Worm (Caenorhabditis elegans) whole organism, L2 larva: ENCODE results near the gene C48B4.8.

Experiments
- C34F6.9 ChIP-seq: fragments of 150-350 bp; optimal IDR thresholded peaks from 2 replicates; lab custom pipeline; 2014; ENCODE audit warnings: missing biosample characterization, missing genetic modification characterization
- F13H6.1 ChIP-seq: sonication (generic microtip); optimal IDR thresholded peaks from 2 replicates; lab custom pipeline; 2016; ENCODE audit warnings: missing genetic modification characterization, missing compliant biosample characterization
- R02D3.7 ChIP-seq: fragments of 150-350 bp; optimal IDR thresholded peaks from 2 replicates; lab custom pipeline; 2014; ENCODE audit warnings: missing biosample characterization, missing genetic modification characterization
- Y55F3AM.14 ChIP-seq: fragments of 200-800 bp; sonication (Bioruptor generic); optimal IDR thresholded peaks from 2 replicates; lab custom pipeline; 2018; ENCODE audit warnings: mild to moderate bottlenecking, missing genetic modification characterization, missing compliant biosample characterization
- alr-1 ChIP-seq: fragments of 150-350 bp; optimal IDR thresholded peaks from 2 replicates; lab custom pipeline; 2014; ENCODE audit warnings: missing biosample characterization, missing genetic modification characterization
- aly-2 ChIP-seq: fragments of 150-350 bp; optimal IDR thresholded peaks from 2 replicates; lab custom pipeline; 2014; ENCODE audit warnings: missing biosample characterization, missing genetic modification characterization
- ama-1 ChIP-seq: fragments of 150-350 bp; optimal IDR thresholded peaks from 2 replicates; lab custom pipeline; 2018; ENCODE audit warnings: inconsistent platforms
- blmp-1 ChIP-seq: sonication (generic microtip); optimal IDR thresholded peaks from 2 replicates; lab custom pipeline; 2017; ENCODE audit warnings: missing genetic modification characterization, mild to moderate bottlenecking, missing compliant biosample characterization, antibody characterized with exemption, moderate library complexity; ENCODE audit not compliant: insufficient read depth
- ceh-82 ChIP-seq: fragments of 150-350 bp; optimal IDR thresholded peaks from 2 replicates; lab custom pipeline; 2014; ENCODE audit warnings: missing biosample characterization, missing genetic modification characterization
- crh-2 ChIP-seq: sonication (generic microtip); optimal IDR thresholded peaks from 2 replicates; lab custom pipeline; 2017; ENCODE audit warnings: missing biosample characterization, missing genetic modification characterization
- dmd-4 ChIP-seq: sonication (generic microtip); optimal IDR thresholded peaks from 2 replicates; lab custom pipeline; 2017; ENCODE audit warnings: missing biosample characterization, missing genetic modification characterization
- elt-3 ChIP-seq: sonication (generic microtip); optimal IDR thresholded peaks from 2 replicates; lab custom pipeline; 2017; ENCODE audit warnings: missing biosample characterization, missing genetic modification characterization
- fos-1 ChIP-seq: fragments of 150-350 bp; optimal IDR thresholded peaks from 2 replicates; lab custom pipeline; 2014; ENCODE audit warnings: missing biosample characterization, missing genetic modification characterization
- gmeb-1 ChIP-seq: fragments of 150-350 bp; optimal IDR thresholded peaks from 2 replicates; lab custom pipeline; 2014; ENCODE audit warnings: missing biosample characterization, missing genetic modification characterization
- lin-39 ChIP-seq: fragments of 150-350 bp; optimal IDR thresholded peaks from 2 replicates; lab custom pipeline; 2014; ENCODE audit warnings: missing biosample characterization, missing genetic modification reagents, missing genetic modification characterization
- lsy-2 ChIP-seq, 2 experiments: fragments of 150-350 bp in 1 of 2; sonication (generic microtip) in 1 of 2; optimal IDR thresholded peaks; 2 replicates each; lab custom pipeline; 2014 to 2017; ENCODE audit warnings: missing biosample characterization in 2 of 2, missing genetic modification characterization in 2 of 2
- nhr-10 ChIP-seq: sonication (generic microtip); optimal IDR thresholded peaks from 2 replicates; lab custom pipeline; 2017; ENCODE audit warnings: missing biosample characterization, missing genetic modification characterization
- nhr-11 ChIP-seq: fragments of 150-350 bp; optimal IDR thresholded peaks from 2 replicates; lab custom pipeline; 2014; ENCODE audit warnings: missing biosample characterization, missing genetic modification characterization
- nhr-12 ChIP-seq: fragments of 150-350 bp; optimal IDR thresholded peaks from 2 replicates; lab custom pipeline; 2014; ENCODE audit warnings: missing biosample characterization, missing genetic modification characterization
- nhr-129 ChIP-seq: fragments of 150-350 bp; optimal IDR thresholded peaks from 2 replicates; lab custom pipeline; 2014; ENCODE audit warnings: missing biosample characterization, missing genetic modification characterization
- nhr-21 ChIP-seq: fragments of 150-350 bp; optimal IDR thresholded peaks from 2 replicates; lab custom pipeline; 2014; ENCODE audit warnings: missing biosample characterization, missing genetic modification characterization
- nhr-237 ChIP-seq: fragments of 150-350 bp; optimal IDR thresholded peaks from 2 replicates; lab custom pipeline; 2014; ENCODE audit warnings: missing biosample characterization, missing genetic modification characterization
- nhr-6 ChIP-seq: fragments of 150-350 bp; optimal IDR thresholded peaks from 2 replicates; lab custom pipeline; 2014; ENCODE audit warnings: missing biosample characterization, missing genetic modification characterization
- nhr-77 ChIP-seq: fragments of 150-350 bp; optimal IDR thresholded peaks from 2 replicates; lab custom pipeline; 2014; ENCODE audit warnings: missing biosample characterization, missing genetic modification characterization
- peb-1 ChIP-seq: fragments of 150-350 bp; optimal IDR thresholded peaks from 2 replicates; lab custom pipeline; 2014; ENCODE audit warnings: missing biosample characterization, missing genetic modification characterization
- sem-4 ChIP-seq: fragments of 150-350 bp; optimal IDR thresholded peaks from 2 replicates; lab custom pipeline; 2014; ENCODE audit warnings: missing biosample characterization, missing genetic modification reagents, missing genetic modification characterization
- skn-1 ChIP-seq: sonication (generic microtip); optimal IDR thresholded peaks from 2 replicates; lab custom pipeline; 2017; ENCODE audit warnings: missing biosample characterization, missing genetic modification characterization
- sma-3 ChIP-seq: sonication (generic microtip); optimal IDR thresholded peaks from 2 replicates; lab custom pipeline; 2016; ENCODE audit warnings: missing genetic modification reagents, missing genetic modification characterization, missing compliant biosample characterization
- unc-55 ChIP-seq: fragments of 150-350 bp; sonication (generic microtip); optimal IDR thresholded peaks from 3 replicates; lab custom pipeline; 2014; ENCODE audit warnings: missing biosample characterization, missing genetic modification reagents, missing genetic modification characterization
- unc-62 ChIP-seq: fragments of 150-350 bp; optimal IDR thresholded peaks from 2 replicates; lab custom pipeline; 2014; ENCODE audit warnings: missing biosample characterization, missing genetic modification reagents, missing genetic modification characterization
- ztf-1 ChIP-seq: fragments of 200-800 bp; sonication (Bioruptor generic); conservative IDR thresholded peaks from 2 replicates; pipeline ENCODE4 v1.3.6; 2022; ENCODE audit warnings: missing genetic modification characterization, missing compliant biosample characterization
- ztf-11 ChIP-seq: sonication (generic microtip); optimal IDR thresholded peaks from 2 replicates; lab custom pipeline; 2017; ENCODE audit warnings: missing biosample characterization, missing genetic modification characterization
- ztf-4 ChIP-seq: fragments of 150-350 bp; optimal IDR thresholded peaks from 2 replicates; lab custom pipeline; 2014; ENCODE audit warnings: missing biosample characterization, missing genetic modification characterization

The C48B4.8 gene

ce11 chrIII:9546016-9546659 lies 14.9 kb downstream of the C48B4.8 start, which contains the start of gene unc-16 (continued):
- TF ChIP-seq nhr-21 (tag; lab: Kevin White, UChicago): peak; percentile 76
- no peak for TF ChIP-seq nhr-12 (tag; lab: Kevin White, UChicago)
- no peak for TF ChIP-seq peb-1 (tag; lab: Kevin White, UChicago)
- peak; percentile 21 for TF ChIP-seq fos-1 (tag; lab: Kevin White, UChicago)
- peak; percentile 91 for TF ChIP-seq F13H6.1 (tag; lab: Kevin White, UChicago)
- peak; percentile 82 for TF ChIP-seq sem-4 (tag; lab: Kevin White, UChicago)
- peak; percentile 84 for TF ChIP-seq ama-1 (lab: Kevin White, UChicago)
- TF ChIP-seq ceh-82 (tag; lab: Kevin White, UChicago): peak; percentile 81
- TF ChIP-seq nhr-129 (tag; lab: Kevin White, UChicago): peak; percentile 85
- TF ChIP-seq, all 48 proteins: peak for 26

- TF ChIP-seq lsy-2 (tag; optimal IDR thresholded peaks at IDR 0.05; lab: Kevin White, UChicago) (peak in 1 of 2 experiments; percentile 14), ztf-11 (tag; lab: Kevin White, UChicago) (no peak)
Observed at ce11 chrIII:9544820-9545219, 16.2 kb downstream of the C48B4.8 start, which contains the start of gene ZK1098.12. Gene ZK1098.12, plus strand, starts transcription at chrIII:9545120.

- TF ChIP-seq ztf-4 (tag; lab: Kevin White, UChicago) (no peak), lin-39 (tag; lab: Kevin White, UChicago) (no peak), nhr-6 (no peak), nhr-237 (tag; lab: Kevin White, UChicago) (no peak), ceh-82 (tag; lab: Kevin White, UChicago) (no peak), ama-1 (lab: Kevin White, UChicago) (no peak), elt-3 (no peak), dmd-4 (tag; lab: Kevin White, UChicago) (no peak), nhr-129 (tag; lab: Kevin White, UChicago) (no peak), F13H6.1 (tag; lab: Kevin White, UChicago) (no peak), R02D3.7 (tag; lab: Kevin White, UChicago) (no peak), nhr-77 (no peak), ztf-1 (GFP tag; lab: Robert Waterston, UW) (no peak)
Observed at ce11 chrIII:9544125-9544524, 16.9 kb downstream of the C48B4.8 start, which contains the start of gene ZK1098.9. Gene ZK1098.9, plus strand, starts transcription at chrIII:9544425.

- TF ChIP-seq unc-55 (peak; percentile 89), C34F6.9 (peak; percentile 83), lsy-2 (tag; optimal IDR thresholded peaks at IDR 0.05; lab: Kevin White, UChicago) (peak; percentile 32 to 83), aly-2 (tag; lab: Kevin White, UChicago) (no peak), alr-1 (tag; lab: Kevin White, UChicago) (no peak), gmeb-1 (tag; lab: Kevin White, UChicago) (peak; percentile 51), crh-2 (tag; lab: Kevin White, UChicago) (peak; percentile 16)
- TF ChIP-seq, all 48 proteins: peak for 5
Observed at ce11 chrIII:9542816-9543215, 18.2 kb downstream of the C48B4.8 start, which contains the start of gene eif-2Balpha. Gene eif-2Balpha, plus strand, starts transcription at chrIII:9543119.

DNA sequence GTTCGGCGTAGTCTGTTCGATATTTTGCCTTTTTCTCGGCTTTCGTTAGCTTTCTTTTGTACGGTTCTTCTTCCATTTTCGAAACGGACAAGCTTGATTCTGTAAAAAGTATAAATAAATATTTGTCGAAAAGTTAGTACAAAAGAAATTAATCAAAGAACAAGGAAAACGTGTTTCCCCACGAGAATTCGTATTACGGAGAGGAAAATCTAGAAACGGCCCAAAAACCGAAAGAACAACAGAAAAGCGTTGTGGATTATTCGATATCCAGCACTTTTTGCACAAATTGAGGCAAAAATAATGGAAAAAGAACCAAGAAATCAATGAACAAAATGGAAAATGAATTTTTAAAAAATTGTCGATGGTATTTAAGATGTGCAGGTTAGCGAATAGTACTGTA lies 18.8 kb downstream of the C48B4.8 start, which contains the start of gene mut-7:
mut-7 (minus strand) TSS at position 101 of the 400 bp plus-strand sequence.
- TF ChIP-seq nhr-6: no peak
- no peak for TF ChIP-seq nhr-11 (tag; lab: Kevin White, UChicago)
- TF ChIP-seq R02D3.7 (tag; lab: Kevin White, UChicago): no peak
- TF ChIP-seq blmp-1 (tag; lab: Kevin White, UChicago): no peak
- TF ChIP-seq unc-62 (GFP tag; lab: Kevin White, UChicago): no peak
- no peak for TF ChIP-seq dmd-4 (tag; lab: Kevin White, UChicago)
- no peak for TF ChIP-seq sma-3 (GFP tag; lab: Kevin White, UChicago)
- no peak for TF ChIP-seq nhr-129 (tag; lab: Kevin White, UChicago)
- no peak for TF ChIP-seq nhr-10 (tag; lab: Kevin White, UChicago)
- TF ChIP-seq sem-4 (tag; lab: Kevin White, UChicago): no peak
- TF ChIP-seq skn-1 (tag; lab: Kevin White, UChicago): no peak
- no peak for TF ChIP-seq gmeb-1 (tag; lab: Kevin White, UChicago)
- TF ChIP-seq lin-39 (tag; lab: Kevin White, UChicago): no peak
- TF ChIP-seq Y55F3AM.14: no peak
- TF ChIP-seq peb-1 (tag; lab: Kevin White, UChicago): no peak
